Worm (Caenorhabditis elegans) whole organism, late embryonic: ENCODE data around the gene rig-6.

Experiments used
- C38D4.7 ChIP-seq: fragments of 200-800 bp; sonication (Bioruptor generic); optimal IDR thresholded peaks from 2 replicates; lab custom pipeline; 2018; ENCODE audit warnings: mild to moderate bottlenecking, missing genetic modification characterization, moderate library complexity, missing compliant biosample characterization
- F13H6.1 ChIP-seq: sonication (generic microtip); optimal IDR thresholded peaks from 2 replicates; lab custom pipeline; 2016; ENCODE audit warnings: missing genetic modification characterization, missing compliant biosample characterization
- K02D7.2 ChIP-seq: sonication (generic microtip); optimal IDR thresholded peaks from 2 replicates; lab custom pipeline; 2017; ENCODE audit warnings: mild to moderate bottlenecking, missing genetic modification characterization, missing compliant biosample characterization
- ama-1 ChIP-seq: fragments of 150-350 bp; optimal IDR thresholded peaks from 2 replicates; lab custom pipeline; 2014
- ceh-14 ChIP-seq: sonication (generic microtip); optimal IDR thresholded peaks from 2 replicates; lab custom pipeline; 2016; ENCODE audit warnings: missing genotype, missing genetic modification characterization, missing compliant biosample characterization
- ceh-19 ChIP-seq: fragments of 200-800 bp; sonication (Bioruptor generic); optimal IDR thresholded peaks from 2 replicates; lab custom pipeline; 2018; ENCODE audit warnings: mild to moderate bottlenecking, missing genetic modification characterization, missing compliant biosample characterization
- ceh-2 ChIP-seq: sonication (generic microtip); optimal IDR thresholded peaks from 2 replicates; lab custom pipeline; 2016; ENCODE audit warnings: missing genotype, missing genetic modification characterization, missing compliant biosample characterization
- ceh-24 ChIP-seq: sonication (generic microtip); optimal IDR thresholded peaks from 2 replicates; lab custom pipeline; 2016; ENCODE audit warnings: mild to moderate bottlenecking, missing genetic modification characterization, missing compliant biosample characterization
- ceh-30 ChIP-seq: fragments of 150-350 bp; optimal IDR thresholded peaks from 2 replicates; lab custom pipeline; 2014; ENCODE audit warnings: missing biosample characterization, missing genetic modification characterization
- ceh-31 ChIP-seq: sonication (generic microtip); optimal IDR thresholded peaks from 2 replicates; lab custom pipeline; 2016; ENCODE audit warnings: missing genetic modification characterization, missing compliant biosample characterization
- ceh-45 ChIP-seq: fragments of 200-800 bp; sonication (Bioruptor generic); IDR thresholded peaks from 2 replicates; pipeline ENCODE4 v1.3.6; 2022; ENCODE audit warnings: missing genetic modification reagents, missing genetic modification characterization, missing compliant biosample characterization
- ceh-9 ChIP-seq: sonication (generic microtip); optimal IDR thresholded peaks from 2 replicates; lab custom pipeline; 2016; ENCODE audit warnings: mild to moderate bottlenecking, missing genetic modification characterization, inconsistent platforms, missing compliant biosample characterization
- elt-2 ChIP-seq: sonication (generic microtip); optimal IDR thresholded peaks from 2 replicates; lab custom pipeline; 2016; ENCODE audit warnings: missing genetic modification reagents, missing genetic modification characterization, missing compliant biosample characterization
- ets-4 ChIP-seq: sonication (generic microtip); optimal IDR thresholded peaks from 2 replicates; lab custom pipeline; 2016; ENCODE audit warnings: missing genetic modification characterization, missing compliant biosample characterization
- fax-1 ChIP-seq: sonication (generic microtip); optimal IDR thresholded peaks from 2 replicates; lab custom pipeline; 2016; ENCODE audit warnings: missing genotype, missing genetic modification characterization, missing compliant biosample characterization
- fkh-10 ChIP-seq: fragments of 150-350 bp; optimal IDR thresholded peaks from 2 replicates; lab custom pipeline; 2014; ENCODE audit warnings: missing biosample characterization, missing genetic modification reagents, missing genetic modification characterization
- fkh-6 ChIP-seq: sonication (generic microtip); optimal IDR thresholded peaks from 2 replicates; lab custom pipeline; 2016; ENCODE audit warnings: missing genetic modification characterization, missing compliant biosample characterization
- gmeb-2 ChIP-seq: sonication (generic microtip); optimal IDR thresholded peaks from 2 replicates; lab custom pipeline; 2016; ENCODE audit warnings: missing genetic modification characterization, inconsistent platforms, missing compliant biosample characterization
- hlh-13 ChIP-seq: fragments of 200-800 bp; sonication (Bioruptor generic); optimal IDR thresholded peaks from 2 replicates; lab custom pipeline; 2018; ENCODE audit warnings: mild to moderate bottlenecking, missing genetic modification characterization, missing compliant biosample characterization
- hlh-30 ChIP-seq: sonication (generic microtip); optimal IDR thresholded peaks from 2 replicates; lab custom pipeline; 2017; ENCODE audit warnings: antibody characterized with exemption, missing genetic modification characterization, missing compliant biosample characterization; ENCODE audit not compliant: insufficient read depth
- hlh-6 ChIP-seq: sonication (generic microtip); optimal IDR thresholded peaks from 2 replicates; lab custom pipeline; 2016; ENCODE audit warnings: missing genotype, missing genetic modification characterization, missing compliant biosample characterization
- lim-6 ChIP-seq: sonication (generic microtip); optimal IDR thresholded peaks from 2 replicates; lab custom pipeline; 2016; ENCODE audit warnings: missing genetic modification characterization, missing compliant biosample characterization
- madf-2 ChIP-seq: sonication (generic microtip); optimal IDR thresholded peaks from 2 replicates; lab custom pipeline; 2017; ENCODE audit warnings: missing genetic modification characterization, missing compliant biosample characterization
- mec-3 ChIP-seq: sonication (generic microtip); optimal IDR thresholded peaks from 2 replicates; lab custom pipeline; 2016; ENCODE audit warnings: borderline replicate concordance, missing genetic modification characterization, missing compliant biosample characterization
- nhr-11 ChIP-seq: fragments of 150-350 bp; optimal IDR thresholded peaks from 2 replicates; lab custom pipeline; 2014; ENCODE audit warnings: missing biosample characterization, missing genetic modification characterization
- npax-4 ChIP-seq: sonication (generic microtip); optimal IDR thresholded peaks from 2 replicates; lab custom pipeline; 2016; ENCODE audit warnings: missing genetic modification characterization, missing compliant biosample characterization
- odd-2 ChIP-seq: sonication (generic microtip); optimal IDR thresholded peaks from 2 replicates; lab custom pipeline; 2017; ENCODE audit warnings: antibody characterized with exemption, mild to moderate bottlenecking, missing genetic modification characterization, missing compliant biosample characterization
- pag-3 ChIP-seq: sonication (generic microtip); optimal IDR thresholded peaks from 2 replicates; lab custom pipeline; 2016; ENCODE audit warnings: missing compliant biosample characterization, missing genetic modification characterization, borderline replicate concordance
- pha-4 ChIP-seq: fragments of 150-350 bp; optimal IDR thresholded peaks from 2 replicates; lab custom pipeline; 2018; ENCODE audit warnings: missing biosample characterization, missing genetic modification reagents, missing genetic modification characterization
- pqm-1 ChIP-seq: sonication (generic microtip); optimal IDR thresholded peaks from 2 replicates; lab custom pipeline; 2016; ENCODE audit warnings: missing genetic modification characterization, missing compliant biosample characterization
- pros-1 ChIP-seq: fragments of 150-350 bp; optimal IDR thresholded peaks from 2 replicates; lab custom pipeline; 2014; ENCODE audit warnings: missing biosample characterization, missing genetic modification reagents, missing genetic modification characterization
- ref-2 ChIP-seq: sonication (generic microtip); optimal IDR thresholded peaks from 2 replicates; lab custom pipeline; 2016; ENCODE audit warnings: missing genetic modification characterization, missing compliant biosample characterization
- rnt-1 ChIP-seq: sonication (generic microtip); optimal IDR thresholded peaks from 2 replicates; lab custom pipeline; 2016; ENCODE audit warnings: missing genetic modification characterization, missing compliant biosample characterization
- sdc-2 ChIP-seq: sonication (generic microtip); optimal IDR thresholded peaks from 2 replicates; lab custom pipeline; 2016; ENCODE audit warnings: missing genotype, missing genetic modification characterization, missing compliant biosample characterization
- tbx-2 ChIP-seq: sonication (generic microtip); optimal IDR thresholded peaks from 2 replicates; lab custom pipeline; 2016; ENCODE audit warnings: missing genetic modification characterization, missing compliant biosample characterization
- tbx-7 ChIP-seq: sonication (generic microtip); optimal IDR thresholded peaks from 2 replicates; lab custom pipeline; 2016; ENCODE audit warnings: missing genotype, missing genetic modification characterization, missing compliant biosample characterization
- unc-55 ChIP-seq: sonication (generic microtip); optimal IDR thresholded peaks from 2 replicates; lab custom pipeline; 2017; ENCODE audit warnings: missing biosample characterization, missing genetic modification reagents, missing genetic modification characterization
- unc-86 ChIP-seq: sonication (generic microtip); optimal IDR thresholded peaks from 2 replicates; lab custom pipeline; 2016; ENCODE audit warnings: missing genetic modification characterization, missing compliant biosample characterization
- zip-5 ChIP-seq: sonication (generic microtip); optimal IDR thresholded peaks from 2 replicates; lab custom pipeline; 2016; ENCODE audit warnings: missing genetic modification characterization, missing compliant biosample characterization
- ztf-16 ChIP-seq: sonication (generic microtip); optimal IDR thresholded peaks from 2 replicates; lab custom pipeline; 2017; ENCODE audit warnings: missing genetic modification characterization, missing compliant biosample characterization

The rig-6 gene

ce11 chrII:4771282-4771681 lies 40.6 kb downstream of the rig-6 start, which contains the start of gene F26G1.5:
Gene F26G1.5 (minus strand): TSS chrII:4771382.
- no peak for TF ChIP-seq fkh-10 (GFP tag; lab: Kevin White, UChicago)
- no peak for TF ChIP-seq rnt-1
- TF ChIP-seq hlh-30 (tag; lab: Kevin White, UChicago) = no peak
- no peak for TF ChIP-seq nhr-11 (tag; lab: Kevin White, UChicago)
- no peak for TF ChIP-seq ceh-30 (tag; lab: Kevin White, UChicago)
- no peak for TF ChIP-seq ceh-14 (tag; lab: Kevin White, UChicago)
- TF ChIP-seq ceh-9 = no peak
- no peak for TF ChIP-seq zip-5 (tag; lab: Kevin White, UChicago)
- TF ChIP-seq unc-86 (tag; lab: Kevin White, UChicago) = no peak
- no peak for TF ChIP-seq odd-2 (tag; lab: Kevin White, UChicago)
- TF ChIP-seq npax-4 = no peak
- no peak for TF ChIP-seq ceh-31
- no peak for TF ChIP-seq madf-2 (tag; lab: Kevin White, UChicago)
- TF ChIP-seq tbx-7 (tag; lab: Kevin White, UChicago) = no peak
- TF ChIP-seq ets-4 = no peak

ce11 chrII:4769886-4770285 lies 42.0 kb downstream of the rig-6 start:
- TF ChIP-seq C38D4.7 (GFP tag; lab: Kevin White, UChicago) (no peak), elt-2 (tag; lab: Kevin White, UChicago) (peak; percentile 97), mec-3 (no peak)

ce11 chrII:4769096-4769495 lies 42.8 kb downstream of the rig-6 start:
- no peak for TF ChIP-seq hlh-6 (tag; lab: Kevin White, UChicago)
- TF ChIP-seq rnt-1 = no peak
- no peak for TF ChIP-seq ceh-19
- TF ChIP-seq sdc-2 (tag; lab: Kevin White, UChicago) = no peak
- TF ChIP-seq hlh-13 (GFP tag; lab: Kevin White, UChicago) = no peak
- no peak for TF ChIP-seq nhr-11 (tag; lab: Kevin White, UChicago)
- TF ChIP-seq unc-55 (GFP tag; lab: Kevin White, UChicago) = no peak
- no peak for TF ChIP-seq mec-3
- TF ChIP-seq odd-2 (tag; lab: Kevin White, UChicago) = no peak
- no peak for TF ChIP-seq fkh-6 (tag; lab: Kevin White, UChicago)
- TF ChIP-seq lim-6 (tag; lab: Kevin White, UChicago) = no peak
- no peak for TF ChIP-seq madf-2 (tag; lab: Kevin White, UChicago)
- TF ChIP-seq pros-1 (tag; lab: Kevin White, UChicago) = no peak
- no peak for TF ChIP-seq gmeb-2 (tag; lab: Kevin White, UChicago)
- no peak for TF ChIP-seq ets-4
- TF ChIP-seq ceh-30 (tag; lab: Kevin White, UChicago) = no peak
- TF ChIP-seq tbx-2 (tag; lab: Kevin White, UChicago) = no peak
- TF ChIP-seq, all 69 proteins: peak for 0

- TF ChIP-seq fax-1 (tag; lab: Kevin White, UChicago) = no peak
- TF ChIP-seq gmeb-2 (tag; lab: Kevin White, UChicago) = no peak
- TF ChIP-seq ceh-45 = no peak
- TF ChIP-seq fkh-6 (tag; lab: Kevin White, UChicago) = no peak
- no peak for TF ChIP-seq ref-2 (tag; lab: Kevin White, UChicago)
- no peak for TF ChIP-seq ceh-14 (tag; lab: Kevin White, UChicago)
- TF ChIP-seq pha-4 (tag; lab: Kevin White, UChicago) = no peak
Observed at ce11 chrII:4767612-4768011, 44.3 kb downstream of the rig-6 start.

ce11 chrII:4766284-4766683 lies 45.6 kb downstream of the rig-6 start, which contains the start of gene ttm-2:
Gene ttm-2 (minus strand): TSS chrII:4766384.
- TF ChIP-seq elt-2 (tag; lab: Kevin White, UChicago) = no peak
- no peak for TF ChIP-seq ceh-24 (tag; lab: Kevin White, UChicago)
- no peak for TF ChIP-seq zip-5 (tag; lab: Kevin White, UChicago)
- TF ChIP-seq pros-1 (tag; lab: Kevin White, UChicago) = no peak
- TF ChIP-seq npax-4 = no peak
- no peak for TF ChIP-seq hlh-30 (tag; lab: Kevin White, UChicago)
- no peak for TF ChIP-seq ceh-19
- TF ChIP-seq K02D7.2 (tag; lab: Kevin White, UChicago) = no peak
- no peak for TF ChIP-seq ztf-16
- no peak for TF ChIP-seq ceh-2 (tag; lab: Kevin White, UChicago)
- TF ChIP-seq F13H6.1 = no peak
- TF ChIP-seq pag-3 (tag; lab: Kevin White, UChicago) = no peak
- TF ChIP-seq pqm-1 (tag; lab: Kevin White, UChicago) = no peak
- no peak for TF ChIP-seq ceh-45
- no peak for TF ChIP-seq ama-1
- no peak for TF ChIP-seq tbx-7 (tag; lab: Kevin White, UChicago)
